Fruit fly (Drosophila melanogaster) Kc167 (cell line): ENCODE measurements around the gene Vha36-3.

ENCODE experiments used
- Myc ChIP-seq: fragments of >200 bp; optimal IDR thresholded peaks from 2 replicates; lab custom pipeline; 2017; ENCODE audit warnings: missing external identifiers
- Sin3A ChIP-seq: fragments of >200 bp; optimal IDR thresholded peaks from 2 replicates; lab custom pipeline; 2018; ENCODE audit warnings: missing external identifiers

dm6 chrX:2538387-2538786 lies 42.0 kb downstream of the Vha36-3 start:
- TF ChIP-seq Myc (lab: Kevin White, UChicago) (no peak), Sin3A (lab: Kevin White, UChicago) (no peak)
